Fruit fly (Drosophila melanogaster): Measurements from ENCODE around the gene Sk2.

dm6 chr3L:3060054-3060979, 13.4 kb downstream of the Sk2 start:
- TF ChIP-seq foxo (GFP tag; optimal IDR thresholded peaks at IDR 0.05) = peak; percentile 99 to 100
- peak; percentile 99 for TF ChIP-seq Rel (GFP tag; optimal IDR thresholded peaks at IDR 0.05)
- TF ChIP-seq Rel (tag; optimal IDR thresholded peaks at IDR 0.05) = peak; percentile 92
- peak; percentile 100 for TF ChIP-seq h (GFP tag; optimal IDR thresholded peaks at IDR 0.05)
- peak; percentile 98 for TF ChIP-seq brk (GFP tag; optimal IDR thresholded peaks at IDR 0.05)
- TF ChIP-seq pan (optimal IDR thresholded peaks at IDR 0.05) = no peak
- TF ChIP-seq Dfd (GFP tag; optimal IDR thresholded peaks at IDR 0.05) = peak; percentile 93
- peak; percentile 98 for TF ChIP-seq Mio (GFP tag; optimal IDR thresholded peaks at IDR 0.05)
- no peak for TF ChIP-seq Dif (GFP tag; optimal IDR thresholded peaks at IDR 0.05; ENCODE audit: partially characterized antibody)
- TF ChIP-seq OdsH (GFP tag; optimal IDR thresholded peaks at IDR 0.05) = peak; percentile 100
- peak; percentile 100 for TF ChIP-seq HLH106 (tag; optimal IDR thresholded peaks at IDR 0.05)
- no peak for TF ChIP-seq lola (GFP tag; optimal IDR thresholded peaks at IDR 0.05)
- TF ChIP-seq Sp1 (GFP tag; optimal IDR thresholded peaks at IDR 0.05) = peak; percentile 99
- TF ChIP-seq Jra (GFP tag; optimal IDR thresholded peaks at IDR 0.05) = peak; percentile 99
